Worm (Caenorhabditis elegans) whole organism, young adult: Measurements from ENCODE around the gene aps-2.

Source experiments
- B0019.2 ChIP-seq: fragments of 200-800 bp; sonication (Bioruptor generic); conservative IDR thresholded peaks from 2 replicates; pipeline ENCODE4 v1.3.6; 2022; ENCODE audit warnings: missing genetic modification reagents, missing genetic modification characterization, missing compliant biosample characterization
- B0261.1 ChIP-seq: sonication (generic microtip); optimal IDR thresholded peaks from 2 replicates; lab custom pipeline; 2016; ENCODE audit warnings: mild to moderate bottlenecking, missing genetic modification characterization, moderate library complexity, missing compliant biosample characterization
- F49E8.2 ChIP-seq: sonication (generic microtip); optimal IDR thresholded peaks from 3 replicates; lab custom pipeline; 2017; ENCODE audit warnings: missing genetic modification characterization, mild to moderate bottlenecking, missing compliant biosample characterization, antibody characterized with exemption, moderate library complexity; ENCODE audit not compliant: insufficient read depth
- F52B5.7 ChIP-seq: sonication (generic microtip); optimal IDR thresholded peaks from 2 replicates; lab custom pipeline; 2016; ENCODE audit warnings: mild to moderate bottlenecking, missing genetic modification characterization, missing compliant biosample characterization
- ZK185.1 ChIP-seq: sonication (generic microtip); optimal IDR thresholded peaks from 2 replicates; lab custom pipeline; 2016; ENCODE audit warnings: mild to moderate bottlenecking, missing genetic modification characterization, missing compliant biosample characterization; ENCODE audit not compliant: poor library complexity, severe bottlenecking
- atf-7 ChIP-seq: sonication (generic microtip); optimal IDR thresholded peaks from 2 replicates; lab custom pipeline; 2017; ENCODE audit warnings: mild to moderate bottlenecking, missing genetic modification characterization, missing compliant biosample characterization
- attf-3 ChIP-seq: fragments of 200-800 bp; sonication (Bioruptor generic); conservative IDR thresholded peaks from 2 replicates; pipeline ENCODE4 v1.3.6; 2022; ENCODE audit warnings: missing genetic modification reagents, missing genetic modification characterization, missing compliant biosample characterization
- attf-5 ChIP-seq: fragments of 200-800 bp; sonication (Bioruptor generic); optimal IDR thresholded peaks from 2 replicates; lab custom pipeline; 2018; ENCODE audit warnings: mild to moderate bottlenecking, missing genetic modification characterization, missing compliant biosample characterization
- attf-6 ChIP-seq: fragments of 200-800 bp; sonication (Bioruptor generic); IDR thresholded peaks from 2 replicates; pipeline ENCODE4 v1.3.6; 2022; ENCODE audit warnings: missing genetic modification reagents, missing genetic modification characterization, missing compliant biosample characterization
- bed-1 ChIP-seq: fragments of 200-800 bp; sonication (Bioruptor generic); IDR thresholded peaks from 2 replicates; pipeline ENCODE4 v1.3.6; 2022; ENCODE audit warnings: missing genetic modification reagents, missing genetic modification characterization, missing compliant biosample characterization
- ceh-100 ChIP-seq: fragments of 200-800 bp; sonication (Bioruptor generic); IDR thresholded peaks from 2 replicates; pipeline ENCODE4 v1.3.6; 2022; ENCODE audit warnings: missing genetic modification reagents, missing genetic modification characterization, missing compliant biosample characterization
- ceh-27 ChIP-seq: fragments of 200-800 bp; sonication (Bioruptor generic); optimal IDR thresholded peaks from 2 replicates; lab custom pipeline; 2018; ENCODE audit warnings: mild to moderate bottlenecking, missing genetic modification characterization, moderate library complexity, missing compliant biosample characterization
- ceh-40 ChIP-seq: fragments of 200-800 bp; sonication (Bioruptor generic); IDR thresholded peaks from 2 replicates; pipeline ENCODE4 v1.3.6; 2022; ENCODE audit warnings: missing genetic modification characterization, missing compliant biosample characterization
- ceh-58 ChIP-seq: fragments of 200-800 bp; sonication (Bioruptor generic); IDR thresholded peaks from 2 replicates; pipeline ENCODE4 v1.3.6; 2022; ENCODE audit warnings: missing genetic modification characterization, missing compliant biosample characterization
- ceh-79 ChIP-seq: sonication (generic microtip); optimal IDR thresholded peaks from 2 replicates; lab custom pipeline; 2017; ENCODE audit warnings: mild to moderate bottlenecking, missing genetic modification characterization, missing compliant biosample characterization
- die-1 ChIP-seq: sonication (generic microtip); optimal IDR thresholded peaks from 2 replicates; lab custom pipeline; 2016; ENCODE audit warnings: missing genotype, mild to moderate bottlenecking, missing genetic modification characterization, missing compliant biosample characterization
- dpff-1 ChIP-seq: sonication (generic microtip); optimal IDR thresholded peaks from 2 replicates; lab custom pipeline; 2017; ENCODE audit warnings: mild to moderate bottlenecking, missing genetic modification characterization, missing compliant biosample characterization
- egl-18 ChIP-seq: fragments of 200-800 bp; sonication (Bioruptor generic); IDR thresholded peaks from 2 replicates; pipeline ENCODE4 v1.3.6; 2022; ENCODE audit warnings: missing genetic modification reagents, missing genetic modification characterization, missing compliant biosample characterization
- ets-4 ChIP-seq: fragments of 200-800 bp; sonication (Bioruptor generic); optimal IDR thresholded peaks from 2 replicates; lab custom pipeline; 2018; ENCODE audit warnings: mild to moderate bottlenecking, missing genetic modification characterization, missing compliant biosample characterization
- him-1 ChIP-seq: sonication (generic microtip); optimal IDR thresholded peaks from 2 replicates; lab custom pipeline; 2016; ENCODE audit warnings: missing genotype, missing genetic modification reagents, missing genetic modification characterization, missing compliant biosample characterization
- hrde-1 ChIP-seq: sonication (generic microtip); optimal IDR thresholded peaks from 2 replicates; lab custom pipeline; 2016; ENCODE audit warnings: missing genetic modification characterization, mild to moderate bottlenecking, missing compliant biosample characterization, moderate library complexity, missing genotype, missing genetic modification reagents, borderline replicate concordance
- hsf-1 ChIP-seq: fragments of 200-800 bp; sonication (Bioruptor generic); IDR thresholded peaks from 2 replicates; pipeline ENCODE4 v1.3.6; 2022; ENCODE audit warnings: missing genetic modification reagents, missing genetic modification characterization, missing compliant biosample characterization
- let-526 ChIP-seq: fragments of 200-800 bp; sonication (Bioruptor generic); IDR thresholded peaks from 2 replicates; pipeline ENCODE4 v1.3.6; 2022; ENCODE audit warnings: missing genetic modification reagents, missing genetic modification characterization, missing compliant biosample characterization
- lin-54 ChIP-seq: fragments of 200-800 bp; sonication (Bioruptor generic); optimal IDR thresholded peaks from 2 replicates; lab custom pipeline; 2018; ENCODE audit warnings: mild to moderate bottlenecking, missing genetic modification characterization, missing compliant biosample characterization
- lir-1 ChIP-seq: fragments of 200-800 bp; sonication (Bioruptor generic); conservative IDR thresholded peaks from 2 replicates; pipeline ENCODE4 v1.3.6; 2022; ENCODE audit warnings: missing genetic modification reagents, missing genetic modification characterization, missing compliant biosample characterization
- lsl-1 ChIP-seq: fragments of 200-800 bp; sonication (Bioruptor generic); optimal IDR thresholded peaks from 2 replicates; lab custom pipeline; 2018; ENCODE audit warnings: mild to moderate bottlenecking, missing genetic modification characterization, moderate library complexity, missing compliant biosample characterization
- madf-6 ChIP-seq: fragments of 200-800 bp; sonication (Bioruptor generic); IDR thresholded peaks from 2 replicates; pipeline ENCODE4 v1.3.6; 2022; ENCODE audit warnings: missing genetic modification reagents, missing genetic modification characterization, missing compliant biosample characterization
- mel-28 ChIP-seq: sonication (generic microtip); optimal IDR thresholded peaks from 2 replicates; lab custom pipeline; 2016; ENCODE audit warnings: borderline replicate concordance, mild to moderate bottlenecking, missing genetic modification characterization, missing compliant biosample characterization
- nfya-2 ChIP-seq: fragments of 200-800 bp; sonication (Bioruptor generic); IDR thresholded peaks from 2 replicates; pipeline ENCODE4 v1.3.6; 2022; ENCODE audit warnings: missing genetic modification reagents, missing genetic modification characterization, missing compliant biosample characterization
- nhr-179 ChIP-seq: sonication (generic microtip); optimal IDR thresholded peaks from 2 replicates; lab custom pipeline; 2016; ENCODE audit warnings: mild to moderate bottlenecking, missing genetic modification characterization, missing compliant biosample characterization
- pha-4 ChIP-seq: fragments of 150-350 bp; sonication (generic microtip); optimal IDR thresholded peaks from 2 replicates; lab custom pipeline; 2014; ENCODE audit warnings: missing biosample characterization, missing genetic modification reagents, missing genetic modification characterization
- repo-1 ChIP-seq: sonication (generic microtip); optimal IDR thresholded peaks from 2 replicates; lab custom pipeline; 2017; ENCODE audit warnings: mild to moderate bottlenecking, missing genetic modification characterization, missing compliant biosample characterization
- rpc-1 ChIP-seq, 2 experiments: fragments of 150-350 bp in 1 of 2; sonication (generic microtip) in 1 of 2; optimal IDR thresholded peaks; 2 replicates each; lab custom pipeline; 2014 to 2018; ENCODE audit warnings: missing biosample characterization in 1 of 2, missing genetic modification characterization in 1 of 2, missing genetic modification reagents in 1 of 2, missing genotype in 1 of 2
- sdz-38 ChIP-seq: sonication (generic microtip); optimal IDR thresholded peaks from 2 replicates; lab custom pipeline; 2016; ENCODE audit warnings: missing genotype, missing genetic modification characterization, missing compliant biosample characterization
- snpc-1.3 ChIP-seq: sonication (generic microtip); optimal IDR thresholded peaks from 2 replicates; lab custom pipeline; 2017; ENCODE audit warnings: missing genetic modification characterization, mild to moderate bottlenecking, missing compliant biosample characterization, antibody characterized with exemption, moderate library complexity, missing genotype, missing genetic modification reagents; ENCODE audit not compliant: insufficient read depth
- snpc-3.4 ChIP-seq: sonication (generic microtip); optimal IDR thresholded peaks from 2 replicates; lab custom pipeline; 2017; ENCODE audit warnings: missing genetic modification characterization, mild to moderate bottlenecking, missing compliant biosample characterization, antibody characterized with exemption, moderate library complexity, missing genotype, missing genetic modification reagents
- tbp1 ChIP-seq: fragments of 200-800 bp; sonication (Bioruptor generic); optimal IDR thresholded peaks from 2 replicates; lab custom pipeline; 2018; ENCODE audit warnings: mild to moderate bottlenecking, missing genetic modification characterization, missing compliant biosample characterization
- unc-62 ChIP-seq: fragments of 150-350 bp; optimal IDR thresholded peaks from 2 replicates; lab custom pipeline; 2014; ENCODE audit warnings: missing biosample characterization, missing genetic modification reagents, missing genetic modification characterization
- xnd-1 ChIP-seq: sonication (generic microtip); optimal IDR thresholded peaks from 2 replicates; lab custom pipeline; 2016; ENCODE audit warnings: missing genotype, missing genetic modification reagents, missing genetic modification characterization, missing compliant biosample characterization
- zfh-2 ChIP-seq: fragments of 200-800 bp; sonication (Bioruptor generic); conservative IDR thresholded peaks from 2 replicates; pipeline ENCODE4 v1.3.6; 2022; ENCODE audit warnings: missing genetic modification reagents, missing genetic modification characterization, missing compliant biosample characterization
- zim-3 ChIP-seq: sonication (generic microtip); optimal IDR thresholded peaks from 2 replicates; lab custom pipeline; 2017; ENCODE audit warnings: mild to moderate bottlenecking, missing genetic modification characterization, moderate library complexity, missing compliant biosample characterization
- ztf-28 ChIP-seq: fragments of 200-800 bp; sonication (Bioruptor generic); IDR thresholded peaks from 2 replicates; pipeline ENCODE4 v1.3.6; 2022; ENCODE audit warnings: missing genetic modification reagents, missing genetic modification characterization, missing compliant biosample characterization
- ztf-3 ChIP-seq: fragments of 200-800 bp; sonication (Bioruptor generic); optimal IDR thresholded peaks from 2 replicates; lab custom pipeline; 2018; ENCODE audit warnings: mild to moderate bottlenecking, missing genetic modification characterization, missing compliant biosample characterization

Gene aps-2

ce11 chrX:4410280-4410911, 47.7 kb upstream of the aps-2 start (continued):
- TF ChIP-seq rpc-1 (optimal IDR thresholded peaks at IDR 0.05; lab: Kevin White, UChicago) = peak; percentile 86
- peak; percentile 94 for TF ChIP-seq rpc-1 (tag; optimal IDR thresholded peaks at IDR 0.05; lab: Kevin White, UChicago)
- no peak for TF ChIP-seq pha-4 (tag; lab: Kevin White, UChicago)
- TF ChIP-seq zim-3 = no peak
- no peak for TF ChIP-seq attf-5 (GFP tag; lab: Kevin White, UChicago)
- TF ChIP-seq nfya-2 (GFP tag; lab: Robert Waterston, UW) = no peak
- TF ChIP-seq ztf-28 (GFP tag; lab: Robert Waterston, UW) = no peak
- TF ChIP-seq atf-7 (tag; lab: Kevin White, UChicago) = no peak
- TF ChIP-seq ceh-27 = no peak
- TF ChIP-seq xnd-1 = no peak
- no peak for TF ChIP-seq F52B5.7 (tag; lab: Kevin White, UChicago)
- peak; percentile 73 for TF ChIP-seq snpc-1.3
- peak; percentile 44 for TF ChIP-seq snpc-3.4 (tag; lab: Kevin White, UChicago)
- TF ChIP-seq lir-1 (GFP tag; lab: Robert Waterston, UW) = no peak
- no peak for TF ChIP-seq nhr-179 (tag; lab: Kevin White, UChicago)
- TF ChIP-seq F49E8.2 (tag; lab: Kevin White, UChicago) = no peak
- TF ChIP-seq mel-28 (tag; lab: Kevin White, UChicago) = no peak
- peak; percentile 68 for TF ChIP-seq B0261.1 (tag; lab: Kevin White, UChicago)
- no peak for TF ChIP-seq attf-6
- no peak for TF ChIP-seq egl-18 (GFP tag; lab: Robert Waterston, UW)
- TF ChIP-seq him-1 (tag; lab: Kevin White, UChicago) = peak; percentile 70
- TF ChIP-seq die-1 (tag; lab: Kevin White, UChicago) = peak; percentile 82
- peak; percentile 87 for TF ChIP-seq tbp1 (GFP tag; lab: Kevin White, UChicago)
- TF ChIP-seq bed-1 (GFP tag; lab: Robert Waterston, UW) = no peak
- no peak for TF ChIP-seq ceh-100 (GFP tag; lab: Robert Waterston, UW)
- no peak for TF ChIP-seq B0019.2
- TF ChIP-seq repo-1 (tag; lab: Kevin White, UChicago) = peak; percentile 25
- TF ChIP-seq, all 124 proteins: peak for 26

- TF ChIP-seq ZK185.1 (tag; lab: Kevin White, UChicago) (no peak), zfh-2 (GFP tag; lab: Robert Waterston, UW) (peak; percentile 70), attf-3 (no peak), ztf-3 (GFP tag; lab: Kevin White, UChicago) (no peak), madf-6 (GFP tag; lab: Robert Waterston, UW) (no peak), sdz-38 (tag; lab: Kevin White, UChicago) (no peak)
Observed at ce11 chrX:4413206-4413605, 44.9 kb upstream of the aps-2 start.

- TF ChIP-seq sdz-38 (tag; lab: Kevin White, UChicago) = no peak
Observed at ce11 chrX:4415289-4415688, 42.8 kb upstream of the aps-2 start.

ce11 chrX:4418751-4419150, 39.3 kb upstream of the aps-2 start, which contains the start of gene dop-1:
TSS of gene dop-1 (minus strand) at chrX:4418851.
- TF ChIP-seq hrde-1 (tag; lab: Kevin White, UChicago) = no peak
- no peak for TF ChIP-seq ceh-79
- TF ChIP-seq ztf-3 (GFP tag; lab: Kevin White, UChicago) = no peak
- TF ChIP-seq unc-62 = no peak
- no peak for TF ChIP-seq lin-54 (GFP tag; lab: Kevin White, UChicago)
- TF ChIP-seq rpc-1 (optimal IDR thresholded peaks at IDR 0.05; lab: Kevin White, UChicago) = no peak
- TF ChIP-seq rpc-1 (tag; optimal IDR thresholded peaks at IDR 0.05; lab: Kevin White, UChicago) = no peak
- TF ChIP-seq ceh-40 (GFP tag; lab: Robert Waterston, UW) = no peak
- no peak for TF ChIP-seq lsl-1 (GFP tag; lab: Kevin White, UChicago)
- TF ChIP-seq atf-7 (tag; lab: Kevin White, UChicago) = no peak
- no peak for TF ChIP-seq let-526
- no peak for TF ChIP-seq ets-4 (GFP tag; lab: Kevin White, UChicago)
- no peak for TF ChIP-seq dpff-1 (tag; lab: Kevin White, UChicago)
- TF ChIP-seq ceh-58 (GFP tag; lab: Robert Waterston, UW) = no peak
- no peak for TF ChIP-seq ZK185.1 (tag; lab: Kevin White, UChicago)
- no peak for TF ChIP-seq hsf-1 (GFP tag; lab: Robert Waterston, UW)
